Worm (Caenorhabditis elegans) whole organism, L3 larva: ENCODE data around the gene npp-24.

Experiments
- ceh-82 ChIP-seq: fragments of 150-350 bp; optimal IDR thresholded peaks from 2 replicates; lab custom pipeline; 2014; ENCODE audit warnings: missing biosample characterization, missing genetic modification characterization
- daf-12 ChIP-seq: fragments of 150-350 bp; optimal IDR thresholded peaks from 2 replicates; lab custom pipeline; 2014; ENCODE audit warnings: missing biosample characterization, missing genetic modification reagents, missing genetic modification characterization
- egl-27 ChIP-seq: sonication (generic microtip); optimal IDR thresholded peaks from 4 replicates; lab custom pipeline; 2017; ENCODE audit warnings: missing biosample characterization, missing genetic modification reagents, missing genetic modification characterization
- elt-1 ChIP-seq: fragments of 150-350 bp; optimal IDR thresholded peaks from 2 replicates; lab custom pipeline; 2014; ENCODE audit warnings: missing biosample characterization, missing genetic modification characterization
- fkh-10 ChIP-seq: sonication (generic microtip); optimal IDR thresholded peaks from 2 replicates; lab custom pipeline; 2017; ENCODE audit warnings: missing biosample characterization, missing genetic modification reagents, missing genetic modification characterization
- mdl-1 ChIP-seq: fragments of 150-350 bp; optimal IDR thresholded peaks from 2 replicates; lab custom pipeline; 2014; ENCODE audit warnings: missing biosample characterization, missing genetic modification characterization
- nhr-237 ChIP-seq: fragments of 150-350 bp; optimal IDR thresholded peaks from 2 replicates; lab custom pipeline; 2014; ENCODE audit warnings: missing biosample characterization, missing genetic modification characterization
- nhr-76 ChIP-seq: fragments of 150-350 bp; sonication (generic microtip); optimal IDR thresholded peaks from 5 replicates; lab custom pipeline; 2014; ENCODE audit warnings: missing biosample characterization, missing genetic modification characterization
- sea-2 ChIP-seq: fragments of 150-350 bp; sonication (generic microtip); optimal IDR thresholded peaks from 4 replicates; lab custom pipeline; 2014; ENCODE audit warnings: missing biosample characterization, missing genetic modification reagents, missing genetic modification characterization
- snpc-4 ChIP-seq: fragments of 150-350 bp; optimal IDR thresholded peaks from 2 replicates; lab custom pipeline; 2014; ENCODE audit warnings: missing biosample characterization, missing genetic modification characterization
- tbx-2 ChIP-seq: sonication (generic microtip); optimal IDR thresholded peaks from 2 replicates; lab custom pipeline; 2016; ENCODE audit warnings: mild to moderate bottlenecking, missing genetic modification characterization, missing compliant biosample characterization
- unc-62 ChIP-seq: fragments of 150-350 bp; sonication (generic microtip); optimal IDR thresholded peaks from 4 replicates; lab custom pipeline; 2014; ENCODE audit warnings: missing biosample characterization, missing genetic modification reagents, missing genetic modification characterization
- ztf-11 ChIP-seq: fragments of 150-350 bp; optimal IDR thresholded peaks from 2 replicates; lab custom pipeline; 2014; ENCODE audit warnings: missing biosample characterization, missing genetic modification characterization

ce11 chrII:5555522-5555921 lies 49.9 kb downstream of the npp-24 start:
- TF ChIP-seq tbx-2 = no peak
- TF ChIP-seq unc-62 (GFP tag; lab: Kevin White, UChicago) = no peak
- no peak for TF ChIP-seq ztf-11 (tag; lab: Kevin White, UChicago)
- no peak for TF ChIP-seq sea-2 (GFP tag; lab: Kevin White, UChicago)
- TF ChIP-seq daf-12 (tag; lab: Kevin White, UChicago) = no peak
- TF ChIP-seq nhr-76 (tag; lab: Kevin White, UChicago) = no peak
- no peak for TF ChIP-seq nhr-237 (tag; lab: Kevin White, UChicago)
- TF ChIP-seq ceh-82 (tag; lab: Kevin White, UChicago) = no peak
- TF ChIP-seq elt-1 (tag; lab: Kevin White, UChicago) = no peak
- TF ChIP-seq snpc-4 (tag; lab: Kevin White, UChicago) = no peak
- TF ChIP-seq egl-27 (tag; lab: Kevin White, UChicago) = no peak
- no peak for TF ChIP-seq mdl-1 (tag; lab: Kevin White, UChicago)
- TF ChIP-seq fkh-10 (GFP tag; lab: Kevin White, UChicago) = no peak
